Worm (Caenorhabditis elegans) whole organism, midembryonic: ENCODE data around the gene T04A8.18.
A peak's percentile ranks its signal among the peaks of the same experiment; 100 is the strongest.

Source experiments
- T22C8.4 ChIP-seq: fragments of 200-800 bp; sonication (Bioruptor generic); IDR thresholded peaks from 2 replicates; pipeline ENCODE4 v1.3.6; 2022; ENCODE audit warnings: missing genetic modification characterization, missing compliant biosample characterization
- cog-1 ChIP-seq: sonication (generic microtip); optimal IDR thresholded peaks from 2 replicates; lab custom pipeline; 2016; ENCODE audit warnings: missing genetic modification characterization, missing compliant biosample characterization
- flt-1 ChIP-seq: fragments of 200-800 bp; sonication (Bioruptor generic); IDR thresholded peaks from 2 replicates; pipeline ENCODE4 v1.3.6; 2022; ENCODE audit warnings: missing genetic modification characterization, missing compliant biosample characterization
- klf-2 ChIP-seq: fragments of 200-800 bp; sonication (Bioruptor generic); conservative IDR thresholded peaks from 2 replicates; pipeline ENCODE4 v1.3.6; 2022; ENCODE audit warnings: missing genetic modification reagents, missing genetic modification characterization, missing compliant biosample characterization
- med-1 ChIP-seq: sonication (generic microtip); optimal IDR thresholded peaks from 2 replicates; lab custom pipeline; 2017; ENCODE audit warnings: missing genetic modification characterization, mild to moderate bottlenecking, missing compliant biosample characterization, antibody characterized with exemption, missing genetic modification reagents; ENCODE audit not compliant: insufficient read depth
- ref-1 ChIP-seq: fragments of 200-800 bp; sonication (Bioruptor generic); conservative IDR thresholded peaks from 2 replicates; pipeline ENCODE4 v1.3.6; 2022; ENCODE audit warnings: missing genetic modification reagents, missing genetic modification characterization, missing compliant biosample characterization
- tab-1 ChIP-seq: fragments of 200-800 bp; sonication (Bioruptor generic); IDR thresholded peaks from 2 replicates; pipeline ENCODE4 v1.3.6; 2022; ENCODE audit warnings: missing genetic modification characterization, missing compliant biosample characterization
- ztf-23 ChIP-seq: fragments of 200-800 bp; sonication (Bioruptor generic); IDR thresholded peaks from 2 replicates; pipeline ENCODE4 v1.3.6; 2022; ENCODE audit warnings: missing genetic modification reagents, missing genetic modification characterization, missing compliant biosample characterization
- ztf-29 ChIP-seq: fragments of 200-800 bp; sonication (Bioruptor generic); IDR thresholded peaks from 2 replicates; pipeline ENCODE4 v1.3.6; 2022; ENCODE audit warnings: missing genetic modification reagents, missing genetic modification characterization, missing compliant biosample characterization

T04A8.18 gene

ce11 chrIII:4708909-4709308 is at the start of gene T04A8.18:
Gene T04A8.18 (plus strand): TSS chrIII:4709209.
- no peak for TF ChIP-seq klf-2 (GFP tag; lab: Robert Waterston, UW)
- no peak for TF ChIP-seq med-1 (GFP tag; lab: Kevin White, UChicago)
- TF ChIP-seq tab-1 (GFP tag; lab: Robert Waterston, UW): no peak
- no peak for TF ChIP-seq flt-1 (GFP tag; lab: Robert Waterston, UW)
- TF ChIP-seq ref-1 (GFP tag; lab: Robert Waterston, UW): no peak
- no peak for TF ChIP-seq cog-1
- TF ChIP-seq T22C8.4 (GFP tag; lab: Robert Waterston, UW): no peak

ce11 chrIII:4659426-4659825 is 49.6 kb upstream of the T04A8.18 start:
- no peak for TF ChIP-seq tab-1 (GFP tag; lab: Robert Waterston, UW)
- no peak for TF ChIP-seq ztf-23 (GFP tag; lab: Robert Waterston, UW)
- TF ChIP-seq ref-1 (GFP tag; lab: Robert Waterston, UW): no peak
- TF ChIP-seq med-1 (GFP tag; lab: Kevin White, UChicago): no peak
- no peak for TF ChIP-seq flt-1 (GFP tag; lab: Robert Waterston, UW)
- no peak for TF ChIP-seq ztf-29 (GFP tag; lab: Robert Waterston, UW)
- no peak for TF ChIP-seq T22C8.4 (GFP tag; lab: Robert Waterston, UW)
- TF ChIP-seq cog-1: no peak
- TF ChIP-seq klf-2 (GFP tag; lab: Robert Waterston, UW): no peak

DNA sequence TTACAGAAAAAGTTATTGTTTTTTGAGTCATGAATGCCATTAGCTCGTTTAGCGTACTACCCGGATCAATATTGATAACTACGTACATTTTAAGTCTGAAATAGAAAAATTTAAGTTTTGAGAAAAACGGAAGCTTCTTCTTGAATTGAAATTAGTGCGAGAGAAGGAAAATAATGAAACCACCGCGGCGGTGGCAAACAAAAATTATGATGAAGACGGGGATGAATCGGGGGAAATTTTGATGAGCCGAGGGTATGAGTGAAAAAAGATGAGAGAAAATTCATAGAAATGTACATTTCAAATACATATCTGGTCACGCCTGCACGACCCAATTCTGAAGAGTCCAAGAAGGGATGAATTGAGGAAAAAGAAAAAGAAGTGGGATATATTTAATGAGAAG is 43.7 kb upstream of the T04A8.18 start, which contains the start of gene T23F11.4:
Gene T23F11.4 (minus strand): TSS at position 101 of the 400 bp plus-strand sequence.
- TF ChIP-seq klf-2 (GFP tag; lab: Robert Waterston, UW) (no peak), ztf-29 (GFP tag; lab: Robert Waterston, UW) (no peak), flt-1 (GFP tag; lab: Robert Waterston, UW) (no peak), ztf-23 (GFP tag; lab: Robert Waterston, UW) (no peak), T22C8.4 (GFP tag; lab: Robert Waterston, UW) (no peak), tab-1 (GFP tag; lab: Robert Waterston, UW) (no peak), cog-1 (no peak), ref-1 (GFP tag; lab: Robert Waterston, UW) (no peak), med-1 (GFP tag; lab: Kevin White, UChicago) (no peak)

DNA sequence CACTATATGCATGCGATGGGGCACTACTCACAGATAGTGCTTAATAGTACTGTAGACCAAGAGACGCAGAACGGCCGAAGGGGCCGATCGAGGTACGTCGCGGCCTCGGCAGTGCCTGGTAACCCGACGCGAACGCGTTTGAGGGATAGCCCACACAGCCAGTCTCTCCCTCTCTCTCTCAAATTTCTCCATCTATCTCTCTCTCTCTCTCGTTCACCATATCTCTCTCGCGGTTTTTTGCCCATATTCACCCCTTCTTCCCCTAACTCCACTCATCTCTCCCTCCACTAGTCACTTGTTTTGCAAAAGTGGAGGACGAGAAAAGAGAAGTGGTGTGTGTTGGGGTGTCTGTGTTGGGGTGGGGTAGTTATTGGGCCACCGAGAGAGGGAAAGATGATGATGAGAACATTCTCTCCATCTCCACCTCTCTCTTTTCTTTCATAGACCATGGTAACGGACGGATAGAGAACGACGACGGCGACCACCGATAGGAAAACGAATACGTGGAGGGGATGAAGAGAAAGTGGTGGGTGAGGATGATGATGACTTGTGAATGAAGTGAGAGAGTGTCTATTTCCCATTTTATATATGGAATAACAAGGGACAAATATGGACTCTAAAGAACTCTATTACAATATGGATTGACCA is 42.1 kb upstream of the T04A8.18 start:
- 0 out of 2 replicates have a peak, but pooled peaks have one; percentile 37 for TF ChIP-seq klf-2 (GFP tag; lab: Robert Waterston, UW)
- peak; percentile 62; the same call in 1 of the 2 replicates for TF ChIP-seq flt-1 (GFP tag; lab: Robert Waterston, UW)
- no peak for TF ChIP-seq cog-1

DNA sequence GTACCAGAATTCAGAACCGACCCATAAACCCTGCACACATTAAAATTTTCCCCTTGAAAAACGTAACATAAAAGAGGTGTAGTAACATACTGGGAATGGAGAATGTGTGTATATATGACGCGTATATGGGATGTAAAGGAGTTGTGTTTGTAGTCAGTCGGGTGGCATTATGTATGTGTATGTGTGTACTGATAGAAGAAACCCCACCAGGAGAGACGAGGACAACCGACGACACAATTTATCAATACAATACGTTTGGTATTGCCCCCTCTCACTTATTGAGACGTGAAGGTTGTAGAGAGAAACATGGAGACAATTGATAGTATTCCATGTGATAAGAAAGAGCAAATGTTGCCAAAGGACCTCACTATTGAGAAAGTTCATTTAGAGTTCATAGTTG is 40.9 kb upstream of the T04A8.18 start:
- TF ChIP-seq cog-1: no peak
- TF ChIP-seq T22C8.4 (GFP tag; lab: Robert Waterston, UW): no peak
- no peak for TF ChIP-seq tab-1 (GFP tag; lab: Robert Waterston, UW)
- no peak for TF ChIP-seq flt-1 (GFP tag; lab: Robert Waterston, UW)
- TF ChIP-seq med-1 (GFP tag; lab: Kevin White, UChicago): no peak
- no peak for TF ChIP-seq ztf-29 (GFP tag; lab: Robert Waterston, UW)
- no peak for TF ChIP-seq ztf-23 (GFP tag; lab: Robert Waterston, UW)
- no peak for TF ChIP-seq ref-1 (GFP tag; lab: Robert Waterston, UW)
- TF ChIP-seq klf-2 (GFP tag; lab: Robert Waterston, UW): no peak

- no peak for TF ChIP-seq T22C8.4 (GFP tag; lab: Robert Waterston, UW)
- no peak for TF ChIP-seq klf-2 (GFP tag; lab: Robert Waterston, UW)
- TF ChIP-seq cog-1: no peak
- no peak for TF ChIP-seq flt-1 (GFP tag; lab: Robert Waterston, UW)
- no peak for TF ChIP-seq ztf-23 (GFP tag; lab: Robert Waterston, UW)
- TF ChIP-seq tab-1 (GFP tag; lab: Robert Waterston, UW): no peak
- no peak for TF ChIP-seq med-1 (GFP tag; lab: Kevin White, UChicago)
- no peak for TF ChIP-seq ztf-29 (GFP tag; lab: Robert Waterston, UW)
- TF ChIP-seq ref-1 (GFP tag; lab: Robert Waterston, UW): no peak
Measured at ce11 chrIII:4671491-4671890, 37.5 kb upstream of the T04A8.18 start, which contains the start of gene T23F11.11. Gene T23F11.11 (minus strand): TSS chrIII:4671591.

ce11 chrIII:4671949-4672348 is 37.1 kb upstream of the T04A8.18 start, which contains the start of gene srg-13:
Gene srg-13 (plus strand): TSS chrIII:4672249.
- no peak for TF ChIP-seq tab-1 (GFP tag; lab: Robert Waterston, UW)
- TF ChIP-seq ztf-29 (GFP tag; lab: Robert Waterston, UW): no peak
- TF ChIP-seq cog-1: no peak
- no peak for TF ChIP-seq ref-1 (GFP tag; lab: Robert Waterston, UW)
- no peak for TF ChIP-seq T22C8.4 (GFP tag; lab: Robert Waterston, UW)
- TF ChIP-seq klf-2 (GFP tag; lab: Robert Waterston, UW): no peak
- no peak for TF ChIP-seq flt-1 (GFP tag; lab: Robert Waterston, UW)
- no peak for TF ChIP-seq med-1 (GFP tag; lab: Kevin White, UChicago)
- no peak for TF ChIP-seq ztf-23 (GFP tag; lab: Robert Waterston, UW)

- no peak for TF ChIP-seq flt-1 (GFP tag; lab: Robert Waterston, UW)
Measured at ce11 chrIII:4677466-4677865, 31.5 kb upstream of the T04A8.18 start, which contains the start of gene srg-10. Gene srg-10 (plus strand): TSS chrIII:4677766.

ce11 chrIII:4679963-4680484 is 29.0 kb upstream of the T04A8.18 start, which contains the start of gene srg-11:
Gene srg-11 (plus strand): TSS chrIII:4680013.
- TF ChIP-seq ref-1 (GFP tag; lab: Robert Waterston, UW): no peak
- no peak for TF ChIP-seq med-1 (GFP tag; lab: Kevin White, UChicago)
- TF ChIP-seq ztf-29 (GFP tag; lab: Robert Waterston, UW): no peak
- no peak for TF ChIP-seq ztf-23 (GFP tag; lab: Robert Waterston, UW)
- no peak for TF ChIP-seq tab-1 (GFP tag; lab: Robert Waterston, UW)
- TF ChIP-seq flt-1 (GFP tag; lab: Robert Waterston, UW): no peak
- no peak for TF ChIP-seq T22C8.4 (GFP tag; lab: Robert Waterston, UW)
- no peak for TF ChIP-seq cog-1
